ENCODE assay signal across 2 fruit fly cellular contexts in genomic region chr3L:5678241-5678905, dm6.
TF ChIP-seq lines count a peak whose summit lies in the region.

No protein-coding gene starts in this region.

- TF ChIP-seq CTCF in whole organism, embryonic (GFP tag; optimal IDR thresholded peaks at IDR 0.05; lab: Kevin White, UChicago) = no peak

TF ChIP-seq in whole organism, embryonic, 481 proteins besides CTCF, POLR2A, EP300 and RAD21:
- 0 out of 2 replicates have a peak, but pooled peaks have one; percentile 13 for TF ChIP-seq crol (GFP tag; IDR thresholded peaks at IDR 0.05; lab: Robert Waterston, UW)
- TF ChIP-seq chinmo (GFP tag; IDR thresholded peaks at IDR 0.05; lab: Robert Waterston, UW; ENCODE audit: partially characterized antibody) = 0 out of 4 replicates have a peak, but pooled peaks have one; percentile 38
- peak; percentile 42 for TF ChIP-seq Ets65A (GFP tag; lab: Kevin White, UChicago)
- no peak for TF ChIP-seq Dfd (GFP tag; optimal IDR thresholded peaks at IDR 0.05; lab: Kevin White, UChicago)
- TF ChIP-seq Deaf1 (tag; optimal IDR thresholded peaks at IDR 0.05; lab: Kevin White, UChicago) = peak; percentile 81
- TF ChIP-seq Adf1 (GFP tag; IDR thresholded peaks at IDR 0.05; lab: Robert Waterston, UW) = peak; percentile 63; the same call in 1 of the 2 replicates
- TF ChIP-seq Hr39 (optimal IDR thresholded peaks at IDR 0.05; lab: Kevin White, UChicago) = peak; percentile 90
- peak; percentile 79 for TF ChIP-seq ewg (GFP tag; optimal IDR thresholded peaks at IDR 0.05; lab: Kevin White, UChicago)
- no peak for TF ChIP-seq CG17328 (GFP tag; IDR thresholded peaks at IDR 0.05; lab: Robert Waterston, UW)
- TF ChIP-seq sens-2 (GFP tag; IDR thresholded peaks at IDR 0.05; lab: Robert Waterston, UW) = no peak
TF ChIP-seq in whole organism, embryonic: peak in this region for 7.

TF ChIP-seq in whole organism, pupa, 21 proteins besides CTCF, POLR2A, EP300 and RAD21:
- peak; percentile 41 for TF ChIP-seq CG13204 (GFP tag; optimal IDR thresholded peaks at IDR 0.05; lab: Kevin White, UChicago)
- no peak for TF ChIP-seq CG32121 (GFP tag; IDR thresholded peaks at IDR 0.05; lab: Robert Waterston, UW)
